ENCODE assay signal across 1 fruit fly cellular context in the genomic region with DNA sequence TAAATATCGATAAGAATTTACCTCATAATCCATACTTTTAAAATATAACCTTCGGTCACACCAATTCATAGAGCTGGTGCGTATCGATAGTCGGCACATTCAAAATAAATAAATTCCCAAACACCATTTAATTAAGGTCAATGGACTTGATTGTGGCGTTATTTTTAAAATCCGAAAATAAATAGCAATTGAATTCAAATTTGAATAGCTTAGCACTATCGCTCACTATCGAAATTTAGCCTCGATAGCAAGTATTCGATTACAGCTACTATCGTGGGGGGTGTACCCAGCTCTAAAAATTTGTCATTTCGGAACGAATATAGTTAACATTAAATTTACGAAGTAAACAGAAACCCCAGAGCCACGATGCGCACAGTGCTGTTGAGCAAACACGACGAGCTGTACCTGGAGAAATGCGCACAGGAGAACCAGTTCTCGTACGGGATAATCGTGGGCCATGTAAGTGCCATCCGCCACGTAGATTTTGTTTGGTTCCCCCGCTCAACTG.
TF ChIP-seq lines count a peak whose summit lies in the region.

Gene CG10616 (plus strand): TSS at position 258 of the 508 bp plus-strand sequence.

TF ChIP-seq in whole organism, embryonic, 481 proteins besides CTCF, POLR2A, EP300 and RAD21 (continued from another document and continues in another):
- TF ChIP-seq Hr3 (GFP tag; optimal IDR thresholded peaks at IDR 0.05; lab: Kevin White, UChicago) (no peak), CG10267 (tag; optimal IDR thresholded peaks at IDR 0.05; lab: Kevin White, UChicago) (peak; percentile 63), CG17186 (GFP tag; optimal IDR thresholded peaks at IDR 0.05; lab: Kevin White, UChicago) (no peak), CG2875 (GFP tag; optimal IDR thresholded peaks at IDR 0.05; lab: Kevin White, UChicago) (no peak), Doc3 (GFP tag; IDR thresholded peaks at IDR 0.05; lab: Robert Waterston, UW; ENCODE audit: partially characterized antibody) (peak; percentile 97), bbx (GFP tag; IDR thresholded peaks at IDR 0.05; lab: Robert Waterston, UW; ENCODE audit: partially characterized antibody) (peak; percentile 83; the same call in 1 of the 2 replicates), CG7357 (GFP tag; IDR thresholded peaks at IDR 0.05; lab: Robert Waterston, UW) (0 out of 3 replicates have a peak, but pooled peaks have one; percentile 10), Xbp1 (GFP tag; optimal IDR thresholded peaks at IDR 0.05; lab: Kevin White, UChicago) (no peak), CG3995 (GFP tag; optimal IDR thresholded peaks at IDR 0.05; lab: Kevin White, UChicago) (peak; percentile 35), CG17829 (tag; optimal IDR thresholded peaks at IDR 0.05; lab: Kevin White, UChicago) (peak; percentile 17), CG7839 (tag; optimal IDR thresholded peaks at IDR 0.05; lab: Kevin White, UChicago) (no peak), CG10321 (GFP tag; IDR thresholded peaks at IDR 0.05; lab: Robert Waterston, UW) (no peak), Ets65A (GFP tag; lab: Kevin White, UChicago) (peak; percentile 35), pzg (GFP tag; optimal IDR thresholded peaks at IDR 0.05; lab: Kevin White, UChicago) (peak; percentile 73), ato (GFP tag; IDR thresholded peaks at IDR 0.05; lab: Robert Waterston, UW; ENCODE audit: partially characterized antibody) (peak; percentile 66), CG7928 (GFP tag; optimal IDR thresholded peaks at IDR 0.05; lab: Kevin White, UChicago) (no peak), cas (GFP tag; IDR thresholded peaks at IDR 0.05; lab: Robert Waterston, UW) (no peak), phol (tag; optimal IDR thresholded peaks at IDR 0.05; lab: Kevin White, UChicago) (peak; percentile 45), tna (GFP tag; IDR thresholded peaks at IDR 0.05; lab: Robert Waterston, UW; ENCODE audit: partially characterized antibody) (peak; percentile 71), CG18011 (GFP tag; optimal IDR thresholded peaks at IDR 0.05; lab: Kevin White, UChicago) (no peak), unpg (GFP tag; optimal IDR thresholded peaks at IDR 0.05; lab: Kevin White, UChicago) (no peak), bcd (GFP tag; optimal IDR thresholded peaks at IDR 0.05; lab: Kevin White, UChicago) (no peak), CG6854 (GFP tag; optimal IDR thresholded peaks at IDR 0.05; lab: Kevin White, UChicago) (no peak), CG4424 (GFP tag; optimal IDR thresholded peaks at IDR 0.05; lab: Kevin White, UChicago) (no peak), CG16863 (GFP tag; optimal IDR thresholded peaks at IDR 0.05; lab: Kevin White, UChicago) (no peak), ac (GFP tag; optimal IDR thresholded peaks at IDR 0.05; lab: Kevin White, UChicago) (no peak), vnd (GFP tag; IDR thresholded peaks at IDR 0.05; lab: Robert Waterston, UW; ENCODE audit: partially characterized antibody) (peak; percentile 95), nom (GFP tag; optimal IDR thresholded peaks at IDR 0.05; lab: Kevin White, UChicago) (no peak), bowl (GFP tag; IDR thresholded peaks at IDR 0.05; lab: Robert Waterston, UW) (no peak), CG11398 (GFP tag; optimal IDR thresholded peaks at IDR 0.05; lab: Kevin White, UChicago) (no peak), pfk (GFP tag; optimal IDR thresholded peaks at IDR 0.05; lab: Kevin White, UChicago) (no peak), unc-4 (GFP tag; IDR thresholded peaks at IDR 0.05; lab: Robert Waterston, UW; ENCODE audit: partially characterized antibody) (peak; percentile 93), CG6791 (GFP tag; IDR thresholded peaks at IDR 0.05; lab: Robert Waterston, UW; ENCODE audit: partially characterized antibody) (peak; percentile 94), lab (GFP tag; optimal IDR thresholded peaks at IDR 0.05; lab: Kevin White, UChicago) (no peak), bsh (GFP tag; optimal IDR thresholded peaks at IDR 0.05; lab: Kevin White, UChicago) (no peak), row (GFP tag; IDR thresholded peaks at IDR 0.05; lab: Robert Waterston, UW) (peak; percentile 64), hb (GFP tag; IDR thresholded peaks at IDR 0.05; lab: Robert Waterston, UW; ENCODE audit: partially characterized antibody) (peak; percentile 93), Eip74EF (GFP tag; optimal IDR thresholded peaks at IDR 0.05; lab: Kevin White, UChicago) (no peak), Nf-YA (GFP tag; IDR thresholded peaks at IDR 0.05; lab: Robert Waterston, UW) (no peak), dpn (GFP tag; optimal IDR thresholded peaks at IDR 0.05; lab: Kevin White, UChicago) (peak in 1 of 2 experiments; percentile 18), gcm2 (GFP tag; optimal IDR thresholded peaks at IDR 0.05; lab: Kevin White, UChicago) (no peak), HLHmδ (GFP tag; optimal IDR thresholded peaks at IDR 0.05; lab: Kevin White, UChicago) (no peak), trh (GFP tag; optimal IDR thresholded peaks at IDR 0.05; lab: Kevin White, UChicago) (no peak), nerfin-2 (GFP tag; IDR thresholded peaks at IDR 0.05; lab: Robert Waterston, UW; ENCODE audit: partially characterized antibody) (peak; percentile 92), CG13287 (GFP tag; IDR thresholded peaks at IDR 0.05; lab: Robert Waterston, UW; ENCODE audit: partially characterized antibody) (peak; percentile 98), Myb (GFP tag; optimal IDR thresholded peaks at IDR 0.05; lab: Kevin White, UChicago) (peak; percentile 96), mam (GFP tag; optimal IDR thresholded peaks at IDR 0.05; lab: Kevin White, UChicago) (no peak), seq (GFP tag; IDR thresholded peaks at IDR 0.05; lab: Robert Waterston, UW) (no peak), ranshi (GFP tag; IDR thresholded peaks at IDR 0.05; lab: Robert Waterston, UW) (no peak), vvl (GFP tag; IDR thresholded peaks at IDR 0.05; lab: Robert Waterston, UW) (0 out of 2 replicates have a peak, but pooled peaks have one; percentile 13), Atf-2 (GFP tag; optimal IDR thresholded peaks at IDR 0.05; lab: Kevin White, UChicago) (no peak), prd (optimal IDR thresholded peaks at IDR 0.05; lab: Kevin White, UChicago) (no peak), prd (GFP tag; IDR thresholded peaks at IDR 0.05; lab: Robert Waterston, UW) (no peak), sisA (GFP tag; IDR thresholded peaks at IDR 0.05; lab: Robert Waterston, UW) (no peak; the same call in 1 of the 2 replicates), MBD-R2 (GFP tag; IDR thresholded peaks at IDR 0.05; lab: Robert Waterston, UW) (peak; percentile 57), CG14710 (tag; optimal IDR thresholded peaks at IDR 0.05; lab: Kevin White, UChicago) (peak; percentile 76), CG2712 (tag; optimal IDR thresholded peaks at IDR 0.05; lab: Kevin White, UChicago) (peak; percentile 37), Stat92E (GFP tag; optimal IDR thresholded peaks at IDR 0.05; lab: Kevin White, UChicago) (peak in 1 of 3 experiments; percentile 61), org-1 (GFP tag; optimal IDR thresholded peaks at IDR 0.05; lab: Kevin White, UChicago) (no peak), CG3838 (GFP tag; optimal IDR thresholded peaks at IDR 0.05; lab: Kevin White, UChicago) (no peak), Tbp (GFP tag; optimal IDR thresholded peaks at IDR 0.05; lab: Kevin White, UChicago) (no peak), CoRest (tag; optimal IDR thresholded peaks at IDR 0.05; lab: Kevin White, UChicago) (peak; percentile 34), CG12942 (GFP tag; optimal IDR thresholded peaks at IDR 0.05; lab: Kevin White, UChicago) (no peak), CG42726 (GFP tag; IDR thresholded peaks at IDR 0.05; lab: Robert Waterston, UW; ENCODE audit: partially characterized antibody) (peak; percentile 71; the same call in 1 of the 2 replicates), nerfin-1 (tag; optimal IDR thresholded peaks at IDR 0.05; lab: Kevin White, UChicago) (no peak), CG11085 (GFP tag; IDR thresholded peaks at IDR 0.05; lab: Robert Waterston, UW) (no peak), slbo (GFP tag; IDR thresholded peaks at IDR 0.05; lab: Robert Waterston, UW) (no peak; the same call in 1 of the 2 replicates), CG15073 (GFP tag; optimal IDR thresholded peaks at IDR 0.05; lab: Kevin White, UChicago) (no peak), sd (tag; optimal IDR thresholded peaks at IDR 0.05; lab: Kevin White, UChicago) (no peak), schlank (tag; optimal IDR thresholded peaks at IDR 0.05; lab: Kevin White, UChicago) (no peak), NK7.1 (GFP tag; optimal IDR thresholded peaks at IDR 0.05; lab: Kevin White, UChicago) (no peak), mld (GFP tag; IDR thresholded peaks at IDR 0.05; lab: Robert Waterston, UW; ENCODE audit: partially characterized antibody) (peak; percentile 79; the same call in 2 of the 3 replicates), Bteb2 (GFP tag; optimal IDR thresholded peaks at IDR 0.05; lab: Kevin White, UChicago) (no peak), CG8388 (GFP tag; optimal IDR thresholded peaks at IDR 0.05; lab: Kevin White, UChicago) (no peak), CG14860 (GFP tag; IDR thresholded peaks at IDR 0.05; lab: Robert Waterston, UW; ENCODE audit: partially characterized antibody) (peak; percentile 87), inv (GFP tag; IDR thresholded peaks at IDR 0.05; lab: Robert Waterston, UW; ENCODE audit: partially characterized antibody) (peak; percentile 93), zfh1 (GFP tag; IDR thresholded peaks at IDR 0.05; lab: Robert Waterston, UW) (no peak), Oli (tag; optimal IDR thresholded peaks at IDR 0.05; lab: Kevin White, UChicago) (no peak), chinmo (GFP tag; IDR thresholded peaks at IDR 0.05; lab: Robert Waterston, UW; ENCODE audit: partially characterized antibody) (peak; percentile 81; the same call in 3 of the 4 replicates), CG10979 (tag; optimal IDR thresholded peaks at IDR 0.05; lab: Kevin White, UChicago) (no peak), MESR4 (GFP tag; optimal IDR thresholded peaks at IDR 0.05; lab: Kevin White, UChicago) (peak; percentile 82), CHES-1-like (GFP tag; optimal IDR thresholded peaks at IDR 0.05; lab: Kevin White, UChicago) (no peak), CG11560 (tag; IDR thresholded peaks at IDR 0.05; lab: Robert Waterston, UW) (peak; percentile 96), CG16813 (GFP tag; IDR thresholded peaks at IDR 0.05; lab: Robert Waterston, UW; ENCODE audit: partially characterized antibody) (peak; percentile 95), shn (GFP tag; optimal IDR thresholded peaks at IDR 0.05; lab: Kevin White, UChicago) (no peak), hbn (GFP tag; IDR thresholded peaks at IDR 0.05; lab: Robert Waterston, UW; ENCODE audit: partially characterized antibody) (peak; percentile 95), stwl (tag; optimal IDR thresholded peaks at IDR 0.05; lab: Kevin White, UChicago) (peak; percentile 85), CG9797 (GFP tag; optimal IDR thresholded peaks at IDR 0.05; lab: Kevin White, UChicago) (peak; percentile 66), CkIIα-i1 (GFP tag; IDR thresholded peaks at IDR 0.05; lab: Robert Waterston, UW) (no peak), insv (GFP tag; optimal IDR thresholded peaks at IDR 0.05; lab: Kevin White, UChicago) (peak in 1 of 2 experiments; percentile 15), Fer2 (tag; optimal IDR thresholded peaks at IDR 0.05; lab: Kevin White, UChicago) (no peak), CG1647 (GFP tag; optimal IDR thresholded peaks at IDR 0.05; lab: Kevin White, UChicago) (no peak), trem (tag; optimal IDR thresholded peaks at IDR 0.05; lab: Kevin White, UChicago) (peak; percentile 76), Dp (GFP tag; optimal IDR thresholded peaks at IDR 0.05; lab: Kevin White, UChicago) (peak; percentile 68), nau (GFP tag; optimal IDR thresholded peaks at IDR 0.05; lab: Kevin White, UChicago) (no peak), CG2678 (tag; optimal IDR thresholded peaks at IDR 0.05; lab: Kevin White, UChicago) (no peak), CG1792 (GFP tag; optimal IDR thresholded peaks at IDR 0.05; lab: Kevin White, UChicago) (no peak), Gug (GFP tag; IDR thresholded peaks at IDR 0.05; lab: Robert Waterston, UW) (no peak), Dref (GFP tag; IDR thresholded peaks at IDR 0.05; lab: Robert Waterston, UW) (peak; percentile 77), btn (GFP tag; optimal IDR thresholded peaks at IDR 0.05; lab: Kevin White, UChicago) (no peak), Opbp (GFP tag; IDR thresholded peaks at IDR 0.05; lab: Robert Waterston, UW; ENCODE audit: partially characterized antibody) (peak; percentile 83), CG33213 (GFP tag; optimal IDR thresholded peaks at IDR 0.05; lab: Kevin White, UChicago) (peak; percentile 28), CG15514 (GFP tag; optimal IDR thresholded peaks at IDR 0.05; lab: Kevin White, UChicago) (no peak), Dll (GFP tag; IDR thresholded peaks at IDR 0.05; lab: Robert Waterston, UW; ENCODE audit: partially characterized antibody) (peak; percentile 99), E2f1 (GFP tag; IDR thresholded peaks at IDR 0.05; lab: Robert Waterston, UW) (no peak), CG5245 (GFP tag; optimal IDR thresholded peaks at IDR 0.05; lab: Kevin White, UChicago) (no peak), YL-1 (GFP tag; optimal IDR thresholded peaks at IDR 0.05; lab: Kevin White, UChicago) (peak; percentile 47), CG8478 (optimal IDR thresholded peaks at IDR 0.05; lab: Kevin White, UChicago) (no peak), HLH4C (GFP tag; IDR thresholded peaks at IDR 0.05; lab: Robert Waterston, UW; ENCODE audit: partially characterized antibody) (peak; percentile 94), CG8089 (GFP tag; optimal IDR thresholded peaks at IDR 0.05; lab: Kevin White, UChicago) (no peak), CG2116 (GFP tag; optimal IDR thresholded peaks at IDR 0.05; lab: Kevin White, UChicago) (peak; percentile 71), CG12391 (tag; optimal IDR thresholded peaks at IDR 0.05; lab: Kevin White, UChicago) (peak; percentile 31), sqz (GFP tag; optimal IDR thresholded peaks at IDR 0.05; lab: Kevin White, UChicago) (no peak), exex (tag; optimal IDR thresholded peaks at IDR 0.05; lab: Kevin White, UChicago) (no peak), CG6272 (GFP tag; IDR thresholded peaks at IDR 0.05; lab: Robert Waterston, UW) (no peak), Scr (GFP tag; IDR thresholded peaks at IDR 0.05; lab: Robert Waterston, UW; ENCODE audit: partially characterized antibody) (peak; percentile 98), sug (tag; optimal IDR thresholded peaks at IDR 0.05; lab: Kevin White, UChicago) (peak; percentile 69), Elba2 (GFP tag; optimal IDR thresholded peaks at IDR 0.05; lab: Kevin White, UChicago) (no peak), cad (GFP tag; optimal IDR thresholded peaks at IDR 0.05; lab: Kevin White, UChicago) (no peak), CG8924 (tag; optimal IDR thresholded peaks at IDR 0.05; lab: Kevin White, UChicago) (no peak), CG12071 (GFP tag; optimal IDR thresholded peaks at IDR 0.05; lab: Kevin White, UChicago) (no peak), gt (GFP tag; IDR thresholded peaks at IDR 0.05; lab: Robert Waterston, UW) (no peak), CG12659 (GFP tag; optimal IDR thresholded peaks at IDR 0.05; lab: Kevin White, UChicago) (peak; percentile 22), dysf (GFP tag; IDR thresholded peaks at IDR 0.05; lab: Robert Waterston, UW) (no peak)
